Worm (Caenorhabditis elegans): ENCODE results near the gene ZK682.7.

- TF ChIP-seq tra-4 (tag; optimal IDR thresholded peaks at IDR 0.05), result no peak
- TF ChIP-seq hmg-4 (GFP tag; optimal IDR thresholded peaks at IDR 0.05), result no peak
- TF ChIP-seq sea-1 (GFP tag; conservative IDR thresholded peaks at IDR 0.05), result no peak
Measured at ce11 chrV:9287460-9287859, 4.5 kb downstream of the ZK682.7 start, which contains the start of gene lron-2.
